Fruit fly (Drosophila melanogaster) whole organism, embryonic: ENCODE data around the gene Utx.

Experiments used
- Abd-B ChIP-seq: fragments of 200-800 bp; sonication (Bioruptor generic); optimal IDR thresholded peaks from 2 replicates; lab custom pipeline; 2018; ENCODE audit warnings: missing biosample characterization, mild to moderate bottlenecking, missing genetic modification characterization, moderate library complexity
- Ada2b ChIP-seq: fragments of 200-800 bp; sonication (Bioruptor generic); IDR thresholded peaks from 2 replicates; pipeline ENCODE4 v1.3.6; 2022; ENCODE audit warnings: missing biosample characterization, missing genetic modification characterization
- C15 ChIP-seq: fragments of 200-800 bp; sonication (Bioruptor generic); IDR thresholded peaks from 3 replicates; pipeline ENCODE4 v1.3.6; 2022; ENCODE audit warnings: missing biosample characterization, missing genetic modification characterization
- CG10267 ChIP-seq: fragments of 200-800 bp; sonication (Bioruptor generic); optimal IDR thresholded peaks from 2 replicates; lab custom pipeline; 2018; ENCODE audit warnings: missing biosample characterization, mild to moderate bottlenecking, missing genetic modification characterization, moderate library complexity
- CG10274 ChIP-seq: fragments of 200-800 bp; sonication (Bioruptor generic); optimal IDR thresholded peaks from 3 replicates; lab custom pipeline; 2017; ENCODE audit warnings: missing biosample characterization, mild to moderate bottlenecking, missing genetic modification characterization
- CG10654 ChIP-seq: fragments of 200-800 bp; sonication (Bioruptor generic); optimal IDR thresholded peaks from 2 replicates; lab custom pipeline; 2016; ENCODE audit warnings: missing biosample characterization, missing genetic modification characterization
- CG12104 ChIP-seq: fragments of 200-800 bp; sonication (Bioruptor generic); optimal IDR thresholded peaks from 3 replicates; lab custom pipeline; 2016; ENCODE audit warnings: missing biosample characterization, missing genetic modification characterization
- CG17186 ChIP-seq: fragments of 200-800 bp; sonication (Bioruptor generic); optimal IDR thresholded peaks from 3 replicates; lab custom pipeline; 2017; ENCODE audit warnings: missing biosample characterization, missing genetic modification reagents, missing genetic modification characterization
- CG2120 ChIP-seq: fragments of 200-800 bp; sonication (Bioruptor generic); optimal IDR thresholded peaks from 3 replicates; lab custom pipeline; 2016; ENCODE audit warnings: missing biosample characterization, missing genetic modification characterization
- CG2889 ChIP-seq: fragments of 200-800 bp; sonication (Bioruptor generic); IDR thresholded peaks from 3 replicates; pipeline ENCODE4 v1.3.6; 2022; ENCODE audit warnings: missing biosample characterization, missing genetic modification characterization
- CG31224 ChIP-seq: fragments of 200-800 bp; sonication (Bioruptor generic); IDR thresholded peaks from 2 replicates; pipeline ENCODE4 v1.3.6; 2022; ENCODE audit warnings: missing biosample characterization, missing genetic modification characterization
- CG32772 ChIP-seq: fragments of 200-800 bp; sonication (Bioruptor generic); IDR thresholded peaks from 2 replicates; pipeline ENCODE4 v1.3.6; 2022; ENCODE audit warnings: missing biosample characterization, missing genetic modification characterization
- CG33557 ChIP-seq: fragments of 200-800 bp; sonication (Bioruptor generic); optimal IDR thresholded peaks from 2 replicates; lab custom pipeline; 2019; ENCODE audit warnings: missing biosample characterization, mild to moderate bottlenecking, missing genetic modification characterization, moderate library complexity
- CG3726 ChIP-seq: fragments of 200-800 bp; sonication (Bioruptor generic); IDR thresholded peaks from 3 replicates; pipeline ENCODE4, ENCODE4 v1.3.6; 2022; ENCODE audit warnings: missing biosample characterization, missing genetic modification characterization
- CG4424 ChIP-seq: fragments of 200-800 bp; sonication (Bioruptor generic); optimal IDR thresholded peaks from 3 replicates; lab custom pipeline; 2016; ENCODE audit warnings: missing biosample characterization, missing genetic modification characterization
- CG5953 ChIP-seq: fragments of 200-800 bp; sonication (Bioruptor generic); IDR thresholded peaks from 2 replicates; pipeline ENCODE4 v1.3.6; 2022; ENCODE audit warnings: missing biosample characterization, missing genetic modification characterization
- CG6689 ChIP-seq: fragments of 200-800 bp; sonication (Bioruptor generic); IDR thresholded peaks from 2 replicates; pipeline ENCODE4 v1.3.6; 2022; ENCODE audit warnings: missing biosample characterization, missing genetic modification characterization
- CG7987 ChIP-seq: fragments of 200-800 bp; sonication (Bioruptor generic); optimal IDR thresholded peaks from 2 replicates; lab custom pipeline; 2018; ENCODE audit warnings: missing biosample characterization, mild to moderate bottlenecking, missing genetic modification characterization, moderate library complexity
- D19B ChIP-seq: fragments of 200-800 bp; sonication (Bioruptor generic); optimal IDR thresholded peaks from 2 replicates; lab custom pipeline; 2017; ENCODE audit warnings: missing biosample characterization, mild to moderate bottlenecking, missing genetic modification characterization
- Deaf1 ChIP-seq: fragments of 200-800 bp; optimal IDR thresholded peaks from 3 replicates; lab custom pipeline; 2019; ENCODE audit warnings: missing biosample characterization, mild to moderate bottlenecking, missing genetic modification characterization, moderate library complexity
- Doc2 ChIP-seq: fragments of 200-800 bp; sonication (Bioruptor generic); IDR thresholded peaks from 2 replicates; pipeline ENCODE4 v1.3.6; 2022; ENCODE audit warnings: missing biosample characterization, missing genetic modification characterization
- HLH3B ChIP-seq: fragments of 200-800 bp; sonication (Bioruptor generic); IDR thresholded peaks from 2 replicates; pipeline ENCODE4 v1.3.6; 2022; ENCODE audit warnings: missing biosample characterization, missing genetic modification characterization
- HLHmδ ChIP-seq: fragments of 200-800 bp; sonication (Bioruptor generic); optimal IDR thresholded peaks from 2 replicates; lab custom pipeline; 2018; ENCODE audit warnings: missing biosample characterization, mild to moderate bottlenecking, missing genetic modification characterization, moderate library complexity
- Hr39 ChIP-seq: fragments of >200 bp; optimal IDR thresholded peaks from 2 replicates; lab custom pipeline; 2017
- Hr51 ChIP-seq, 2 experiments: fragments of 200-800 bp; sonication (Bioruptor generic); optimal IDR thresholded peaks; 2 replicates in 1 of 2; 3 replicates in 1 of 2; lab custom pipeline; 2016 to 2018; ENCODE audit warnings: missing biosample characterization in 2 of 2, missing genetic modification characterization in 2 of 2, mild to moderate bottlenecking in 1 of 2, moderate library complexity in 1 of 2
- Scr ChIP-seq: fragments of 200-800 bp; sonication (Bioruptor generic); IDR thresholded peaks from 2 replicates; pipeline ENCODE4 v1.3.6; 2022; ENCODE audit warnings: missing biosample characterization, missing genetic modification characterization; ENCODE audit not compliant: partially characterized antibody
- abd-A ChIP-seq: fragments of 200-800 bp; sonication (Bioruptor generic); optimal IDR thresholded peaks from 3 replicates; lab custom pipeline; 2019; ENCODE audit warnings: missing biosample characterization, mild to moderate bottlenecking, missing genetic modification characterization, moderate library complexity
- ase ChIP-seq: fragments of 200-800 bp; sonication (Bioruptor generic); IDR thresholded peaks from 3 replicates; pipeline ENCODE4 v1.3.6; 2022; ENCODE audit warnings: missing biosample characterization, missing genetic modification characterization
- ato ChIP-seq: fragments of 200-800 bp; sonication (Bioruptor generic); IDR thresholded peaks from 2 replicates; pipeline ENCODE4 v1.3.6; 2022; ENCODE audit warnings: missing biosample characterization, missing genetic modification characterization; ENCODE audit not compliant: partially characterized antibody
- bigmax ChIP-seq: fragments of 200-800 bp; sonication (Bioruptor generic); optimal IDR thresholded peaks from 2 replicates; lab custom pipeline; 2018; ENCODE audit warnings: missing biosample characterization, mild to moderate bottlenecking, missing genetic modification characterization
- cad ChIP-seq: fragments of >200 bp; optimal IDR thresholded peaks from 2 replicates; lab custom pipeline; 2017; ENCODE audit warnings: missing biosample characterization, missing genetic modification characterization
- chif ChIP-seq, 2 experiments: fragments of 200-800 bp; sonication (Bioruptor generic); optimal IDR thresholded peaks; 3 replicates each; lab custom pipeline; 2016; ENCODE audit warnings: missing biosample characterization in 2 of 2, missing genetic modification characterization in 2 of 2
- ci ChIP-seq: fragments of 200-800 bp; sonication (Bioruptor generic); IDR thresholded peaks from 3 replicates; pipeline ENCODE4 v1.3.6; 2022; ENCODE audit warnings: missing biosample characterization, missing genetic modification characterization
- crc ChIP-seq: fragments of 200-800 bp; sonication (Bioruptor generic); optimal IDR thresholded peaks from 2 replicates; lab custom pipeline; 2016; ENCODE audit warnings: missing biosample characterization, missing genetic modification characterization
- dpn ChIP-seq, 2 experiments: fragments of 200-800 bp; sonication (Bioruptor generic); optimal IDR thresholded peaks; 3 replicates each; lab custom pipeline; 2016; ENCODE audit warnings: missing biosample characterization in 2 of 2, missing genetic modification characterization in 2 of 2
- ham ChIP-seq: fragments of 200-800 bp; sonication (Bioruptor generic); IDR thresholded peaks from 2 replicates; pipeline ENCODE4 v1.3.6; 2022; ENCODE audit warnings: missing biosample characterization, missing genetic modification characterization
- hth ChIP-seq: fragments of >200 bp; optimal IDR thresholded peaks from 2 replicates; lab custom pipeline; 2017; ENCODE audit warnings: inconsistent platforms
- inv ChIP-seq: fragments of 200-800 bp; sonication (Bioruptor generic); IDR thresholded peaks from 2 replicates; pipeline ENCODE4 v1.3.6; 2022; ENCODE audit warnings: missing biosample characterization, missing genetic modification characterization; ENCODE audit not compliant: partially characterized antibody
- kni ChIP-seq: fragments of 200-800 bp; sonication (Bioruptor generic); optimal IDR thresholded peaks from 3 replicates; lab custom pipeline; 2017; ENCODE audit warnings: mild to moderate bottlenecking, missing biosample characterization, missing genetic modification reagents, missing genetic modification characterization
- lov ChIP-seq, 2 experiments: fragments of 200-800 bp in 1 of 2; fragments of >200 bp in 1 of 2; sonication (Bioruptor generic) in 1 of 2; IDR thresholded peaks in 1 of 2; optimal IDR thresholded peaks in 1 of 2; 2 replicates in 1 of 2; 3 replicates in 1 of 2; pipeline versions ENCODE4 v1.3.6 to Lab custom; 2017 to 2022; ENCODE audit warnings: missing biosample characterization in 1 of 2, missing genetic modification characterization in 1 of 2
- nerfin-2 ChIP-seq: fragments of 200-800 bp; sonication (Bioruptor generic); IDR thresholded peaks from 2 replicates; pipeline ENCODE4 v1.3.6; 2022; ENCODE audit warnings: missing biosample characterization, missing genetic modification characterization; ENCODE audit not compliant: partially characterized antibody
- otp ChIP-seq: fragments of 200-800 bp; sonication (Bioruptor generic); IDR thresholded peaks from 3 replicates; pipeline ENCODE4, ENCODE4 v1.3.6; 2022; ENCODE audit warnings: missing biosample characterization, missing genetic modification characterization
- ro ChIP-seq: fragments of 200-800 bp; sonication (Bioruptor generic); IDR thresholded peaks from 2 replicates; pipeline ENCODE4 v1.3.6; 2022; ENCODE audit warnings: missing biosample characterization, missing genetic modification characterization
- sens-2 ChIP-seq: fragments of 200-800 bp; sonication (Bioruptor generic); IDR thresholded peaks from 2 replicates; pipeline ENCODE4 v1.3.6; 2022; ENCODE audit warnings: missing biosample characterization, missing genetic modification characterization
- shn ChIP-seq: fragments of 200-800 bp; sonication (Bioruptor generic); optimal IDR thresholded peaks from 3 replicates; lab custom pipeline; 2016; ENCODE audit warnings: missing biosample characterization, missing genetic modification characterization
- sim ChIP-seq: fragments of 200-800 bp; sonication (Bioruptor generic); IDR thresholded peaks from 2 replicates; pipeline ENCODE4 v1.3.6; 2022; ENCODE audit warnings: missing biosample characterization, missing genetic modification characterization
- sr ChIP-seq: fragments of 200-800 bp; sonication (Bioruptor generic); IDR thresholded peaks from 3 replicates; pipeline ENCODE4 v1.3.6; 2022; ENCODE audit warnings: missing biosample characterization, missing genetic modification characterization
- ssp ChIP-seq: fragments of 200-800 bp; sonication (Bioruptor generic); IDR thresholded peaks from 2 replicates; pipeline ENCODE4 v1.3.6; 2022; ENCODE audit warnings: missing biosample characterization, missing genetic modification characterization
- vvl ChIP-seq: fragments of 200-800 bp; sonication (Bioruptor generic); IDR thresholded peaks from 2 replicates; pipeline ENCODE4 v1.3.6; 2022; ENCODE audit warnings: missing biosample characterization, missing genetic modification characterization
- yki ChIP-seq: fragments of >200 bp; optimal IDR thresholded peaks from 3 replicates; lab custom pipeline; 2018

The Utx gene

DNA sequence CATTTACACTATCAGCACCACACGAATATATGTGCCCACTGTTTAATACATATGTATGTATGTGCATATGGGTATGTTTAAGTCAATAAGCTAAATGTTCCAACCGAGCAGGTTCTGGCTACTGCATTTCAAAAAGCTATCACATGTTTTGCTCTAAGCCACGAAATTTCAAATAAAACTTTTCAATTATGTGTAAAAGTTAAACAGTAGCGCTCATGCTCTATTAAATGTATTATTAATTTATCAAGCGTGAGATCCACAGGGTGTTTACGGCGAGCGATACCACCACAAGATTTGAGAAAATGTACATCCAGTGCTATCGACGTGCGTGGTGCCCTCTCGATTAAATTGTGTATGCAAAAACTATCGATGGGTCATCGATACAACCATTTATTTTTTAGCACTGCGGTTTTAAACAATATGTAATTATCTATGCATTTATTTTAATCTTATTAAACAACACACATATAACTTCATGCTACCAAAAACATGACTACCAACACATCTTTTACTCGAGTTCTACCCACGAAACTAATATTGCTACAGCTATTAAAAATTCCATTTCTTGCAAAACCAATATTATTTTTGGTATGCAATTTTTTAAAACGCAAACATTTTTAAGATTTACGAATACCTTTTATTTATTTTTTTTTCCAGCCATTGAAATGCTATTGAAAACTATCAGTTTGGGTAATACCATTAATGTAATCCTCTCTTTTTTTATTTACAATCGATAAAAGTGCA, 17.7 kb downstream of the Utx start, which contains the start of gene Pten (continued):
- TF ChIP-seq inv (GFP tag; lab: Robert Waterston, UW) (peak; percentile 83), sens-2 (GFP tag; lab: Robert Waterston, UW) (no peak), sim (GFP tag; lab: Robert Waterston, UW) (no peak), ci (GFP tag; lab: Robert Waterston, UW) (peak; percentile 73; the same call in 1 of the 3 replicates), shn (GFP tag; lab: Kevin White, UChicago) (peak; percentile 5), CG33557 (GFP tag; lab: Kevin White, UChicago) (no peak), D19B (GFP tag; lab: Kevin White, UChicago) (peak; percentile 50), abd-A (tag; lab: Kevin White, UChicago) (no peak), Scr (peak; percentile 89), CG31224 (GFP tag; lab: Robert Waterston, UW) (no peak), Hr39 (lab: Kevin White, UChicago) (no peak), otp (GFP tag; lab: Robert Waterston, UW) (no peak; the same call in 2 of the 3 replicates), yki (no peak), CG10274 (peak; percentile 28), CG2120 (GFP tag; lab: Kevin White, UChicago) (peak; percentile 37), sr (GFP tag; lab: Robert Waterston, UW) (no peak), ase (GFP tag; lab: Robert Waterston, UW) (no peak; the same call in 2 of the 3 replicates), C15 (GFP tag; lab: Robert Waterston, UW) (0 out of 3 replicates have a peak, but pooled peaks have one; percentile 33), CG17186 (GFP tag; lab: Kevin White, UChicago) (peak; percentile 44), Hr51 (GFP tag; optimal IDR thresholded peaks at IDR 0.05; lab: Kevin White, UChicago) (peak in 1 of 2 experiments; percentile 46), CG2889 (no peak), cad (GFP tag; lab: Kevin White, UChicago) (peak; percentile 74), CG3726 (no peak), lov (optimal IDR thresholded peaks at IDR 0.05; lab: Kevin White, UChicago) (no peak), lov (GFP tag; IDR thresholded peaks at IDR 0.05; lab: Robert Waterston, UW) (no peak), crc (GFP tag; lab: Kevin White, UChicago) (peak; percentile 46), Deaf1 (tag; lab: Kevin White, UChicago) (no peak), Abd-B (no peak), ato (peak; percentile 87), ssp (GFP tag; lab: Robert Waterston, UW) (peak; percentile 81), CG7987 (no peak), dpn (GFP tag; optimal IDR thresholded peaks at IDR 0.05; lab: Kevin White, UChicago) (peak; percentile 63 to 76), HLH3B (no peak), ro (GFP tag; lab: Robert Waterston, UW) (no peak), bigmax (no peak), CG5953 (GFP tag; lab: Robert Waterston, UW) (no peak), chif (GFP tag; optimal IDR thresholded peaks at IDR 0.05; lab: Kevin White, UChicago) (peak; percentile 26 to 43), hth (no peak), ham (GFP tag; lab: Robert Waterston, UW) (no peak), kni (GFP tag; lab: Kevin White, UChicago) (no peak), CG10267 (tag; lab: Kevin White, UChicago) (peak; percentile 76), CG12104 (GFP tag; lab: Kevin White, UChicago) (peak; percentile 79), CG32772 (no peak), CG10654 (peak; percentile 62), HLHmδ (no peak), Ada2b (peak; percentile 57), Doc2 (GFP tag; lab: Robert Waterston, UW) (no peak), vvl (peak; percentile 58; the same call in 1 of the 2 replicates), CG4424 (peak; percentile 82), nerfin-2 (GFP tag; lab: Robert Waterston, UW) (peak; percentile 89), CG6689 (GFP tag; lab: Robert Waterston, UW) (peak; percentile 75)
